Worm (Caenorhabditis elegans): Measurements from ENCODE around the gene hyl-2.

DNA sequence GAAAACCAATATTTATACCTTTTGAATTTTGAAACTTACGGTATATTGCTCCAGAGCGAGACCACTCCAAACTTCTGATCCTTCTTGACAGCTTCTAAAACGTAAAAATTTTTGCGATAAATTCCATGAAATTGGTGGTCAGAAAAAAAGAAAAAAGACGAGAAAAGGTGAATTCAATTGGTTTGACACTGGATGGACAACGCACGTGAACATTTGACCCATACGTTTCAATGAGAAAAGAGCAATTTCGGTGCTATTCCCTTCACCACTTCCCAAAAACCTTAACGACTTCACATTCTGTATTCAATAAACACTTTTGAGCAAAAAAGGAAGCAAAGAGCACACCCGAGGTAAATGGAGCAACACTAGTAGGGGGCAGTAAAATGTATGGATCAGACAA is 28.1 kb upstream of the hyl-2 start, which contains the start of gene acc-3:
- TF ChIP-seq snpc-4 (tag; optimal IDR thresholded peaks at IDR 0.05): no peak
- no peak for TF ChIP-seq ces-1 (GFP tag; optimal IDR thresholded peaks at IDR 0.05)
- TF ChIP-seq nhr-12 (tag; optimal IDR thresholded peaks at IDR 0.05): no peak
- no peak for TF ChIP-seq lin-13 (tag; optimal IDR thresholded peaks at IDR 0.05)
- TF ChIP-seq pha-4 (tag; optimal IDR thresholded peaks at IDR 0.05): no peak
- TF ChIP-seq mab-5 (tag; optimal IDR thresholded peaks at IDR 0.05): no peak
- TF ChIP-seq elt-1 (tag; optimal IDR thresholded peaks at IDR 0.05; ENCODE audit: borderline replicate concordance, insufficient read depth): no peak
- no peak for TF ChIP-seq nhr-237 (tag; optimal IDR thresholded peaks at IDR 0.05)
- TF ChIP-seq unc-62 (GFP tag; optimal IDR thresholded peaks at IDR 0.05): no peak
- no peak for TF ChIP-seq ceh-43 (GFP tag; optimal IDR thresholded peaks at IDR 0.05)
- TF ChIP-seq zip-8 (tag; optimal IDR thresholded peaks at IDR 0.05): no peak
- no peak for TF ChIP-seq unc-39 (tag; optimal IDR thresholded peaks at IDR 0.05)
- no peak for TF ChIP-seq lin-32 (GFP tag; optimal IDR thresholded peaks at IDR 0.05)
- no peak for TF ChIP-seq blmp-1 (tag; optimal IDR thresholded peaks at IDR 0.05)
